Worm (Caenorhabditis elegans) whole organism, mixed stage, embryonic: ENCODE data around the gene nhr-258.

Source experiments
- blmp-1 ChIP-seq: fragments of 150-350 bp; optimal IDR thresholded peaks from 2 replicates; lab custom pipeline; 2014; ENCODE audit warnings: missing biosample characterization, missing genetic modification characterization
- elt-3 ChIP-seq: fragments of 150-350 bp; optimal IDR thresholded peaks from 2 replicates; lab custom pipeline; 2014; ENCODE audit warnings: missing biosample characterization, missing genetic modification characterization
- lin-13 ChIP-seq: fragments of 150-350 bp; optimal IDR thresholded peaks from 2 replicates; lab custom pipeline; 2014; ENCODE audit warnings: missing biosample characterization, missing genetic modification characterization
- unc-62 ChIP-seq: fragments of 150-350 bp; optimal IDR thresholded peaks from 2 replicates; lab custom pipeline; 2014; ENCODE audit warnings: missing biosample characterization, missing genetic modification reagents, missing genetic modification characterization
- ztf-11 ChIP-seq: fragments of 150-350 bp; optimal IDR thresholded peaks from 2 replicates; lab custom pipeline; 2014; ENCODE audit warnings: missing biosample characterization, missing genetic modification characterization

DNA sequence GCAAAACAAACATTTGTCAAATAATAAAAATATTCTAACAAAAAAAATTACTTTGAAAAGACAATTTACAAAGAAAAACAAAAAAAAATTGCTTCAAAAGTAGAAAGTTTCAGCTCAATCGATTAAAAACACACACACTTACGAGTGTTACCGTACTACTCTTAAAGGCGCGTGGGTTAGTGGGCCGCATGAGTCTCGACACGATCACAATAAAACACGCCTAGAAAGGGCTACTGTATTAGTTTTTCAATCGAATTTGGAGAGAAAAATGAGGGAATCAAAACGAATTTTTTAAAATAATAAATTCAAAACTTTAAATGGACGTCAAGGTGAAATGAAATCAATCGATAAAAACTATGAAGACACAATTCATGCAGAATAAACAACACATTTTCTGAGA, 34.2 kb upstream of the nhr-258 start:
- TF ChIP-seq ztf-11 (tag; lab: Kevin White, UChicago) (no peak), lin-13 (tag; lab: Kevin White, UChicago) (no peak), unc-62 (GFP tag; lab: Kevin White, UChicago) (no peak), elt-3 (tag; lab: Kevin White, UChicago) (no peak), blmp-1 (no peak)
